Fruit fly (Drosophila melanogaster) whole organism, prepupa: ENCODE results near the gene nkd.
A peak's percentile ranks its signal among the peaks of the same experiment; 100 is the strongest.

Experiments used
- Blimp-1 ChIP-seq: fragments of 200-800 bp; sonication (Bioruptor generic); optimal IDR thresholded peaks from 3 replicates; lab custom pipeline; 2017; ENCODE audit warnings: missing biosample characterization, missing genetic modification characterization, mild to moderate bottlenecking, moderate library complexity, missing genetic modification reagents
- CG10631 ChIP-seq: fragments of 200-800 bp; sonication (Bioruptor generic); optimal IDR thresholded peaks from 2 replicates; lab custom pipeline; 2016; ENCODE audit warnings: missing biosample characterization, missing genetic modification characterization
- CG11294 ChIP-seq: fragments of 200-800 bp; sonication (Bioruptor generic); IDR thresholded peaks from 2 replicates; pipeline ENCODE4 v1.3.6; 2022; ENCODE audit warnings: missing biosample characterization, missing genetic modification characterization
- CG11762 ChIP-seq: fragments of 200-800 bp; sonication (Bioruptor generic); optimal IDR thresholded peaks from 3 replicates; lab custom pipeline; 2016; ENCODE audit warnings: missing biosample characterization, missing genetic modification characterization; ENCODE audit not compliant: insufficient read depth
- CG11902 ChIP-seq: fragments of 200-800 bp; sonication (Bioruptor generic); optimal IDR thresholded peaks from 3 replicates; lab custom pipeline; 2016; ENCODE audit warnings: missing biosample characterization, missing genetic modification characterization
- CG15336 ChIP-seq: fragments of 200-800 bp; sonication (Bioruptor generic); IDR thresholded peaks from 2 replicates; pipeline ENCODE4 v1.3.6; 2022; ENCODE audit warnings: missing biosample characterization, missing genetic modification characterization
- CG16779 ChIP-seq: fragments of 200-800 bp; sonication (Bioruptor generic); optimal IDR thresholded peaks from 3 replicates; lab custom pipeline; 2017; ENCODE audit warnings: missing biosample characterization, mild to moderate bottlenecking, missing genetic modification characterization
- CG3032 ChIP-seq: fragments of 200-800 bp; optimal IDR thresholded peaks from 2 replicates; lab custom pipeline; 2019; ENCODE audit warnings: missing biosample characterization, mild to moderate bottlenecking, missing genetic modification characterization, moderate library complexity
- CG32006 ChIP-seq: fragments of 200-800 bp; sonication (Bioruptor generic); optimal IDR thresholded peaks from 3 replicates; lab custom pipeline; 2017; ENCODE audit warnings: missing biosample characterization, mild to moderate bottlenecking, missing genetic modification characterization
- CG34406 ChIP-seq: fragments of 200-800 bp; sonication (Bioruptor generic); optimal IDR thresholded peaks from 3 replicates; lab custom pipeline; 2016; ENCODE audit warnings: missing biosample characterization, missing genetic modification characterization
- CG3919 ChIP-seq: fragments of 200-800 bp; sonication (Bioruptor generic); optimal IDR thresholded peaks from 3 replicates; lab custom pipeline; 2016; ENCODE audit warnings: missing biosample characterization, missing genetic modification characterization
- CG6163 ChIP-seq: fragments of 200-800 bp; sonication (Bioruptor generic); IDR thresholded peaks from 3 replicates; pipeline ENCODE4 v1.3.6; 2022; ENCODE audit warnings: missing biosample characterization, missing genetic modification characterization
- CG6276 ChIP-seq: fragments of 200-800 bp; sonication (Bioruptor generic); optimal IDR thresholded peaks from 2 replicates; lab custom pipeline; 2017; ENCODE audit warnings: missing biosample characterization, mild to moderate bottlenecking, missing genetic modification characterization
- CG6792 ChIP-seq: fragments of 200-800 bp; sonication (Bioruptor generic); optimal IDR thresholded peaks from 3 replicates; lab custom pipeline; 2016; ENCODE audit warnings: missing biosample characterization, missing genetic modification characterization
- CG6808 ChIP-seq: fragments of 200-800 bp; sonication (Bioruptor generic); optimal IDR thresholded peaks from 3 replicates; lab custom pipeline; 2017; ENCODE audit warnings: missing biosample characterization, missing genetic modification characterization, mild to moderate bottlenecking, moderate library complexity, missing genetic modification reagents
- CG7368 ChIP-seq: fragments of 200-800 bp; sonication (Bioruptor generic); optimal IDR thresholded peaks from 3 replicates; lab custom pipeline; 2016; ENCODE audit warnings: missing biosample characterization, missing genetic modification characterization
- CG8119 ChIP-seq: fragments of 200-800 bp; sonication (Bioruptor generic); IDR thresholded peaks from 3 replicates; pipeline ENCODE4 v1.3.6; 2022; ENCODE audit warnings: missing biosample characterization, missing genetic modification characterization
- CG8632 ChIP-seq: fragments of 200-800 bp; sonication (Bioruptor generic); optimal IDR thresholded peaks from 3 replicates; lab custom pipeline; 2016; ENCODE audit warnings: missing biosample characterization, missing genetic modification characterization
- CG9139 ChIP-seq: fragments of 200-800 bp; sonication (Bioruptor generic); optimal IDR thresholded peaks from 3 replicates; lab custom pipeline; 2017; ENCODE audit warnings: missing biosample characterization, mild to moderate bottlenecking, missing genetic modification characterization
- Eip75B ChIP-seq: fragments of 200-800 bp; sonication (Bioruptor generic); optimal IDR thresholded peaks from 3 replicates; lab custom pipeline; 2016; ENCODE audit warnings: missing biosample characterization, missing genetic modification characterization
- Eip78C ChIP-seq: fragments of 200-800 bp; sonication (Bioruptor generic); peaks from one replicate; lab custom pipeline; 2016; ENCODE audit warnings: missing biosample characterization, missing genetic modification characterization
- Eip93F ChIP-seq: fragments of 200-800 bp; sonication (Bioruptor generic); optimal IDR thresholded peaks from 2 replicates; lab custom pipeline; 2016; ENCODE audit warnings: missing biosample characterization, mild to moderate bottlenecking, missing genetic modification characterization
- Ets21C ChIP-seq: fragments of 200-800 bp; sonication (Bioruptor generic); optimal IDR thresholded peaks from 3 replicates; lab custom pipeline; 2016; ENCODE audit warnings: missing biosample characterization, missing genetic modification characterization
- Ets96B ChIP-seq: fragments of 200-800 bp; optimal IDR thresholded peaks from 2 replicates; lab custom pipeline; 2019; ENCODE audit warnings: missing biosample characterization, mild to moderate bottlenecking, missing genetic modification characterization, moderate library complexity
- Gug ChIP-seq: fragments of 200-800 bp; sonication (Bioruptor generic); IDR thresholded peaks from 2 replicates; pipeline ENCODE4 v1.3.6; 2022; ENCODE audit warnings: missing biosample characterization, missing genetic modification characterization
- Hr39 ChIP-seq: fragments of 200-800 bp; sonication (Bioruptor generic); optimal IDR thresholded peaks from 2 replicates; lab custom pipeline; 2016; ENCODE audit warnings: missing biosample characterization, missing genetic modification characterization
- Hr4 ChIP-seq: fragments of 200-800 bp; sonication (Bioruptor generic); optimal IDR thresholded peaks from 3 replicates; lab custom pipeline; 2016; ENCODE audit warnings: missing biosample characterization, missing genetic modification characterization
- Lpt ChIP-seq: fragments of 200-800 bp; sonication (Bioruptor generic); optimal IDR thresholded peaks from 3 replicates; lab custom pipeline; 2016; ENCODE audit warnings: missing biosample characterization, missing genetic modification characterization
- Met ChIP-seq: fragments of 200-800 bp; sonication (Bioruptor generic); optimal IDR thresholded peaks from 3 replicates; lab custom pipeline; 2016; ENCODE audit warnings: missing biosample characterization, missing genetic modification characterization
- OdsH ChIP-seq: fragments of 200-800 bp; sonication (Bioruptor generic); optimal IDR thresholded peaks from 3 replicates; lab custom pipeline; 2016; ENCODE audit warnings: missing biosample characterization, missing genetic modification characterization
- Smox ChIP-seq: fragments of 200-800 bp; sonication (Bioruptor generic); optimal IDR thresholded peaks from 3 replicates; lab custom pipeline; 2016; ENCODE audit warnings: missing biosample characterization, missing genetic modification characterization
- Sox102F ChIP-seq: fragments of 200-800 bp; sonication (Bioruptor generic); optimal IDR thresholded peaks from 2 replicates; lab custom pipeline; 2016; ENCODE audit warnings: missing biosample characterization, mild to moderate bottlenecking, missing genetic modification characterization
- Sox14 ChIP-seq: fragments of 200-800 bp; sonication (Bioruptor generic); optimal IDR thresholded peaks from 3 replicates; lab custom pipeline; 2016; ENCODE audit warnings: missing biosample characterization, missing genetic modification characterization
- Sox15 ChIP-seq: fragments of 200-800 bp; sonication (Bioruptor generic); optimal IDR thresholded peaks from 3 replicates; lab custom pipeline; 2016; ENCODE audit warnings: missing biosample characterization, missing genetic modification characterization
- achi ChIP-seq: fragments of 200-800 bp; sonication (Bioruptor generic); optimal IDR thresholded peaks from 3 replicates; lab custom pipeline; 2016; ENCODE audit warnings: missing biosample characterization, missing genetic modification characterization
- acj6 ChIP-seq: fragments of 200-800 bp; sonication (Bioruptor generic); optimal IDR thresholded peaks from 3 replicates; lab custom pipeline; 2016; ENCODE audit warnings: missing biosample characterization, missing genetic modification characterization
- cyc ChIP-seq: fragments of 200-800 bp; sonication (Bioruptor generic); optimal IDR thresholded peaks from 3 replicates; lab custom pipeline; 2016; ENCODE audit warnings: missing biosample characterization, missing genetic modification characterization
- dac ChIP-seq: fragments of 200-800 bp; sonication (Bioruptor generic); optimal IDR thresholded peaks from 2 replicates; lab custom pipeline; 2017; ENCODE audit warnings: missing biosample characterization, mild to moderate bottlenecking, missing genetic modification characterization
- dsx ChIP-seq: fragments of 200-800 bp; optimal IDR thresholded peaks from 3 replicates; lab custom pipeline; 2019; ENCODE audit warnings: missing biosample characterization, mild to moderate bottlenecking, missing genetic modification characterization, moderate library complexity; ENCODE audit not compliant: poor library complexity, severe bottlenecking
- eg ChIP-seq: fragments of 200-800 bp; sonication (Bioruptor generic); IDR thresholded peaks from 3 replicates; pipeline ENCODE4 v1.3.6; 2022; ENCODE audit warnings: missing biosample characterization, missing genetic modification characterization
- esn ChIP-seq: fragments of 200-800 bp; sonication (Bioruptor generic); optimal IDR thresholded peaks from 2 replicates; lab custom pipeline; 2016; ENCODE audit warnings: missing biosample characterization, mild to moderate bottlenecking, missing genetic modification characterization, moderate library complexity
- fd59A ChIP-seq: fragments of 200-800 bp; sonication (Bioruptor generic); optimal IDR thresholded peaks from 2 replicates; lab custom pipeline; 2017; ENCODE audit warnings: missing biosample characterization, mild to moderate bottlenecking, missing genetic modification characterization, missing genetic modification reagents
- fd85E ChIP-seq: fragments of 200-800 bp; sonication (Bioruptor generic); optimal IDR thresholded peaks from 3 replicates; lab custom pipeline; 2016; ENCODE audit warnings: missing biosample characterization, missing genetic modification characterization
- fkh ChIP-seq: fragments of 200-800 bp; sonication (Bioruptor generic); optimal IDR thresholded peaks from 3 replicates; lab custom pipeline; 2017; ENCODE audit warnings: missing biosample characterization, mild to moderate bottlenecking, missing genetic modification characterization, moderate library complexity
- lz ChIP-seq: fragments of 200-800 bp; sonication (Bioruptor generic); optimal IDR thresholded peaks from 3 replicates; lab custom pipeline; 2016; ENCODE audit warnings: missing biosample characterization, missing genetic modification characterization
- net ChIP-seq: fragments of 200-800 bp; sonication (Bioruptor generic); optimal IDR thresholded peaks from 3 replicates; lab custom pipeline; 2016; ENCODE audit warnings: missing biosample characterization, missing genetic modification characterization
- pdm3 ChIP-seq: fragments of 200-800 bp; sonication (Bioruptor generic); optimal IDR thresholded peaks from 3 replicates; lab custom pipeline; 2016; ENCODE audit warnings: missing biosample characterization, missing genetic modification characterization
- salr ChIP-seq, 2 experiments: fragments of 200-800 bp; sonication (Bioruptor generic); optimal IDR thresholded peaks; 3 replicates each; lab custom pipeline; 2016 to 2018; ENCODE audit warnings: missing biosample characterization in 2 of 2, missing genetic modification characterization in 2 of 2, mild to moderate bottlenecking in 1 of 2
- spab ChIP-seq: fragments of 200-800 bp; sonication (Bioruptor generic); optimal IDR thresholded peaks from 2 replicates; lab custom pipeline; 2017; ENCODE audit warnings: missing biosample characterization, mild to moderate bottlenecking, missing genetic modification characterization, missing genetic modification reagents
- ss ChIP-seq, 2 experiments: fragments of 200-800 bp; sonication (Bioruptor generic); optimal IDR thresholded peaks; 2 replicates in 1 of 2; 3 replicates in 1 of 2; lab custom pipeline; 2017 to 2018; ENCODE audit warnings: mild to moderate bottlenecking in 2 of 2, missing biosample characterization in 2 of 2, missing genetic modification characterization in 2 of 2, moderate library complexity in 1 of 2
- svp ChIP-seq: fragments of 200-800 bp; sonication (Bioruptor generic); peaks from one replicate; lab custom pipeline; 2016; ENCODE audit warnings: missing biosample characterization, missing genetic modification characterization
- topi ChIP-seq: fragments of 200-800 bp; sonication (Bioruptor generic); optimal IDR thresholded peaks from 3 replicates; lab custom pipeline; 2016; ENCODE audit warnings: missing biosample characterization, missing genetic modification characterization
- vri ChIP-seq: fragments of 200-800 bp; sonication (Bioruptor generic); optimal IDR thresholded peaks from 3 replicates; lab custom pipeline; 2016; ENCODE audit warnings: missing biosample characterization, mild to moderate bottlenecking, missing genetic modification characterization

The nkd gene

DNA sequence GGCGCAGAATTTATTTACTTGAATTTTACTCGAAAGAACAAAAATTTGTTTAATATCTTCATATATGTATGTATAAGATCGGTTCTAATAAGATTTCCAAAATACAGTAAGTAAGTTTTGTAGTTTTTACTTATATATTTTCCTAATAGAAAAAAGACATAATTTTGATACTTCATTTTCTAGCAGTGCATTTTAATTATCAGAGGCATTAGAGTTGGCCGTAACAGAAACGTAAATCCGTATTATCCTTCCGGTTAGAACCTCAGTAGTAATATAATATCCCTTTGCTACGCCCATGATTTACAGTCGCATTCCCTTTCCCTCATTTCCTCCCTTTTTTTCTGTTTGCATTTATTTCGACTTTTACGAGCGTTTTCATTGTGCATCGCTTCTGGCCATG lies 68.5 kb downstream of the nkd start:
- no peak for TF ChIP-seq CG6808 (GFP tag; lab: Kevin White, UChicago)
- TF ChIP-seq Smox (GFP tag; lab: Kevin White, UChicago), result peak; percentile 50
- no peak for TF ChIP-seq CG11902 (GFP tag; lab: Kevin White, UChicago)
- no peak for TF ChIP-seq CG11762
- TF ChIP-seq CG11294 (GFP tag; lab: Robert Waterston, UW), result no peak
- peak; percentile 24 for TF ChIP-seq lz (GFP tag; lab: Kevin White, UChicago)
- TF ChIP-seq Eip78C (GFP tag; lab: Kevin White, UChicago), result peak; percentile 76
- TF ChIP-seq Blimp-1 (GFP tag; lab: Kevin White, UChicago), result no peak
- TF ChIP-seq dsx (GFP tag; lab: Kevin White, UChicago), result no peak
- TF ChIP-seq Gug (GFP tag; lab: Robert Waterston, UW), result no peak
- TF ChIP-seq pdm3 (GFP tag; lab: Kevin White, UChicago), result peak; percentile 31
- no peak for TF ChIP-seq ss (GFP tag; optimal IDR thresholded peaks at IDR 0.05; lab: Kevin White, UChicago)
- TF ChIP-seq CG16779 (tag; lab: Kevin White, UChicago), result no peak
- TF ChIP-seq Eip93F (GFP tag; lab: Kevin White, UChicago), result no peak
- TF ChIP-seq Sox102F (GFP tag; lab: Kevin White, UChicago), result peak; percentile 5
- peak; percentile 51 for TF ChIP-seq esn
- TF ChIP-seq Ets21C, result no peak
- no peak for TF ChIP-seq CG8119
- no peak for TF ChIP-seq cyc (GFP tag; lab: Kevin White, UChicago)
- no peak for TF ChIP-seq CG32006 (GFP tag; lab: Kevin White, UChicago)
- TF ChIP-seq Hr4 (GFP tag; lab: Kevin White, UChicago), result no peak
- no peak for TF ChIP-seq vri (GFP tag; lab: Kevin White, UChicago)
- TF ChIP-seq Sox14, result peak; percentile 31
- TF ChIP-seq eg (GFP tag; lab: Robert Waterston, UW), result no peak
- no peak for TF ChIP-seq Ets96B
- TF ChIP-seq OdsH, result no peak
- TF ChIP-seq Hr39 (GFP tag; lab: Kevin White, UChicago), result peak; percentile 37
- no peak for TF ChIP-seq CG6276
- TF ChIP-seq CG15336 (GFP tag; lab: Robert Waterston, UW), result no peak
- peak; percentile 22 for TF ChIP-seq acj6 (GFP tag; lab: Kevin White, UChicago)
- TF ChIP-seq achi (GFP tag; lab: Kevin White, UChicago), result peak; percentile 25
- no peak for TF ChIP-seq fkh
- no peak for TF ChIP-seq spab (GFP tag; lab: Kevin White, UChicago)
- TF ChIP-seq fd59A (GFP tag; lab: Kevin White, UChicago), result no peak
- no peak for TF ChIP-seq Lpt
- TF ChIP-seq CG3032 (tag; lab: Kevin White, UChicago), result no peak
- TF ChIP-seq net, result no peak
- no peak for TF ChIP-seq CG6792 (GFP tag; lab: Kevin White, UChicago)
- no peak for TF ChIP-seq dac
- peak; percentile 48 for TF ChIP-seq Met (GFP tag; lab: Kevin White, UChicago)
- peak; percentile 76 for TF ChIP-seq svp
- TF ChIP-seq CG7368 (GFP tag; lab: Kevin White, UChicago), result no peak
- no peak for TF ChIP-seq CG6163 (GFP tag; lab: Robert Waterston, UW)
- TF ChIP-seq CG9139 (GFP tag; lab: Kevin White, UChicago), result no peak
- TF ChIP-seq fd85E (GFP tag; lab: Kevin White, UChicago), result no peak
- peak; percentile 5 for TF ChIP-seq CG10631 (GFP tag; lab: Kevin White, UChicago)
- no peak for TF ChIP-seq CG34406 (GFP tag; lab: Kevin White, UChicago)
- peak; percentile 48 for TF ChIP-seq topi (GFP tag; lab: Kevin White, UChicago)
- TF ChIP-seq salr (GFP tag; optimal IDR thresholded peaks at IDR 0.05; lab: Kevin White, UChicago), result no peak
- no peak for TF ChIP-seq Sox15 (GFP tag; lab: Kevin White, UChicago)
- TF ChIP-seq Eip75B (GFP tag; lab: Kevin White, UChicago), result no peak
- TF ChIP-seq CG8632 (GFP tag; lab: Kevin White, UChicago), result no peak
- no peak for TF ChIP-seq CG3919 (GFP tag; lab: Kevin White, UChicago)
